Worm (Caenorhabditis elegans) whole organism, mixed stage, embryonic: ENCODE results near the gene F08F1.9.

Experiments used
- M03D4.4 ChIP-seq: sonication (generic microtip); optimal IDR thresholded peaks from 2 replicates; lab custom pipeline; 2017; ENCODE audit warnings: mild to moderate bottlenecking, missing genetic modification characterization, missing compliant biosample characterization
- bed-3 ChIP-seq: fragments of 200-800 bp; sonication (Bioruptor generic); optimal IDR thresholded peaks from 3 replicates; lab custom pipeline; 2018; ENCODE audit warnings: mild to moderate bottlenecking, missing genetic modification characterization, moderate library complexity, missing compliant biosample characterization
- blmp-1 ChIP-seq: fragments of 150-350 bp; optimal IDR thresholded peaks from 2 replicates; lab custom pipeline; 2014; ENCODE audit warnings: missing biosample characterization, missing genetic modification characterization
- ceh-39 ChIP-seq: fragments of 150-350 bp; optimal IDR thresholded peaks from 2 replicates; lab custom pipeline; 2014; ENCODE audit warnings: missing biosample characterization, missing genetic modification characterization
- ceh-43 ChIP-seq: fragments of 200-800 bp; sonication (Bioruptor generic); optimal IDR thresholded peaks from 2 replicates; lab custom pipeline; 2018; ENCODE audit warnings: mild to moderate bottlenecking, missing genetic modification characterization, moderate library complexity, missing compliant biosample characterization
- ceh-83 ChIP-seq: fragments of 200-800 bp; sonication (Bioruptor generic); optimal IDR thresholded peaks from 2 replicates; lab custom pipeline; 2018; ENCODE audit warnings: mild to moderate bottlenecking, missing genetic modification characterization, missing compliant biosample characterization
- ces-1 ChIP-seq: fragments of 150-350 bp; optimal IDR thresholded peaks from 2 replicates; lab custom pipeline; 2014; ENCODE audit warnings: missing biosample characterization, missing genetic modification reagents, missing genetic modification characterization
- cnd-1 ChIP-seq: fragments of 200-800 bp; sonication (Bioruptor generic); optimal IDR thresholded peaks from 2 replicates; lab custom pipeline; 2018; ENCODE audit warnings: mild to moderate bottlenecking, missing genetic modification characterization, missing compliant biosample characterization
- drap-1 ChIP-seq: fragments of 200-800 bp; sonication (Bioruptor generic); optimal IDR thresholded peaks from 3 replicates; lab custom pipeline; 2018; ENCODE audit warnings: mild to moderate bottlenecking, missing genetic modification characterization, missing compliant biosample characterization
- elt-1 ChIP-seq: sonication (generic microtip); optimal IDR thresholded peaks from 2 replicates; lab custom pipeline; 2017; ENCODE audit warnings: missing genetic modification characterization, mild to moderate bottlenecking, missing compliant biosample characterization, antibody characterized with exemption, moderate library complexity, borderline replicate concordance; ENCODE audit not compliant: insufficient read depth
- elt-3 ChIP-seq: fragments of 150-350 bp; optimal IDR thresholded peaks from 2 replicates; lab custom pipeline; 2014; ENCODE audit warnings: missing biosample characterization, missing genetic modification characterization
- flh-1 ChIP-seq: fragments of 200-800 bp; sonication (Bioruptor generic); optimal IDR thresholded peaks from 2 replicates; lab custom pipeline; 2018; ENCODE audit warnings: mild to moderate bottlenecking, missing genetic modification characterization, moderate library complexity, missing compliant biosample characterization
- ham-2 ChIP-seq: fragments of 200-800 bp; sonication (Bioruptor generic); optimal IDR thresholded peaks from 2 replicates; lab custom pipeline; 2018; ENCODE audit warnings: mild to moderate bottlenecking, missing genetic modification characterization, missing compliant biosample characterization
- hlh-1 ChIP-seq: fragments of 150-350 bp; optimal IDR thresholded peaks from 2 replicates; lab custom pipeline; 2014; ENCODE audit warnings: missing biosample characterization, missing genetic modification reagents, missing genetic modification characterization
- lin-13 ChIP-seq: fragments of 150-350 bp; optimal IDR thresholded peaks from 2 replicates; lab custom pipeline; 2014; ENCODE audit warnings: missing biosample characterization, missing genetic modification characterization
- lin-32 ChIP-seq: fragments of 200-800 bp; sonication (Bioruptor generic); optimal IDR thresholded peaks from 2 replicates; lab custom pipeline; 2018; ENCODE audit warnings: mild to moderate bottlenecking, missing genetic modification characterization, missing compliant biosample characterization
- lsy-2 ChIP-seq: fragments of 150-350 bp; optimal IDR thresholded peaks from 2 replicates; lab custom pipeline; 2014; ENCODE audit warnings: missing biosample characterization, missing genetic modification characterization
- mab-5 ChIP-seq: fragments of 150-350 bp; optimal IDR thresholded peaks from 2 replicates; lab custom pipeline; 2014; ENCODE audit warnings: missing biosample characterization, missing genetic modification characterization
- mep-1 ChIP-seq: fragments of 150-350 bp; optimal IDR thresholded peaks from 2 replicates; lab custom pipeline; 2017; ENCODE audit warnings: missing biosample characterization, missing genetic modification reagents, missing genetic modification characterization, inconsistent platforms
- mls-2 ChIP-seq: sonication (generic microtip); optimal IDR thresholded peaks from 2 replicates; lab custom pipeline; 2016; ENCODE audit warnings: mild to moderate bottlenecking, missing genetic modification characterization, moderate library complexity, missing compliant biosample characterization
- nhr-12 ChIP-seq: fragments of 150-350 bp; optimal IDR thresholded peaks from 2 replicates; lab custom pipeline; 2014; ENCODE audit warnings: missing biosample characterization, missing genetic modification characterization
- nhr-2 ChIP-seq: fragments of 150-350 bp; optimal IDR thresholded peaks from 2 replicates; lab custom pipeline; 2014; ENCODE audit warnings: missing biosample characterization, missing genetic modification characterization
- nhr-237 ChIP-seq: fragments of 150-350 bp; optimal IDR thresholded peaks from 2 replicates; lab custom pipeline; 2014; ENCODE audit warnings: missing biosample characterization, missing genetic modification characterization
- nhr-28 ChIP-seq: fragments of 150-350 bp; optimal IDR thresholded peaks from 2 replicates; lab custom pipeline; 2014; ENCODE audit warnings: missing biosample characterization, missing genetic modification characterization
- nhr-76 ChIP-seq: sonication (generic microtip); optimal IDR thresholded peaks from 2 replicates; lab custom pipeline; 2017; ENCODE audit warnings: missing biosample characterization, missing genetic modification characterization
- pha-4 ChIP-seq: fragments of 150-350 bp; optimal IDR thresholded peaks from 2 replicates; lab custom pipeline; 2018; ENCODE audit warnings: missing biosample characterization, missing genetic modification reagents, missing genetic modification characterization
- sem-2 ChIP-seq: fragments of 200-800 bp; sonication (Bioruptor generic); optimal IDR thresholded peaks from 2 replicates; lab custom pipeline; 2018; ENCODE audit warnings: mild to moderate bottlenecking, missing genetic modification characterization, missing compliant biosample characterization
- snpc-4 ChIP-seq: fragments of 150-350 bp; optimal IDR thresholded peaks from 2 replicates; lab custom pipeline; 2014; ENCODE audit warnings: missing biosample characterization, missing genetic modification characterization
- sptf-1 ChIP-seq: sonication (generic microtip); optimal IDR thresholded peaks from 2 replicates; lab custom pipeline; 2017; ENCODE audit warnings: mild to moderate bottlenecking, missing genetic modification characterization, moderate library complexity, missing compliant biosample characterization
- tbx-8 ChIP-seq: fragments of 200-800 bp; sonication (Bioruptor generic); optimal IDR thresholded peaks from 2 replicates; lab custom pipeline; 2018; ENCODE audit warnings: mild to moderate bottlenecking, missing genetic modification characterization, moderate library complexity, missing compliant biosample characterization
- unc-120 ChIP-seq: sonication (generic microtip); optimal IDR thresholded peaks from 2 replicates; lab custom pipeline; 2017; ENCODE audit warnings: missing genetic modification characterization, missing compliant biosample characterization; ENCODE audit not compliant: poor library complexity, severe bottlenecking
- unc-39 ChIP-seq: fragments of 150-350 bp; optimal IDR thresholded peaks from 2 replicates; lab custom pipeline; 2014; ENCODE audit warnings: missing biosample characterization, missing genetic modification characterization
- unc-62 ChIP-seq: fragments of 150-350 bp; optimal IDR thresholded peaks from 2 replicates; lab custom pipeline; 2014; ENCODE audit warnings: missing biosample characterization, missing genetic modification reagents, missing genetic modification characterization
- zip-8 ChIP-seq: fragments of 150-350 bp; optimal IDR thresholded peaks from 2 replicates; lab custom pipeline; 2014; ENCODE audit warnings: missing biosample characterization, missing genetic modification characterization
- ztf-11 ChIP-seq: fragments of 150-350 bp; optimal IDR thresholded peaks from 2 replicates; lab custom pipeline; 2014; ENCODE audit warnings: missing biosample characterization, missing genetic modification characterization

F08F1.9 gene

DNA sequence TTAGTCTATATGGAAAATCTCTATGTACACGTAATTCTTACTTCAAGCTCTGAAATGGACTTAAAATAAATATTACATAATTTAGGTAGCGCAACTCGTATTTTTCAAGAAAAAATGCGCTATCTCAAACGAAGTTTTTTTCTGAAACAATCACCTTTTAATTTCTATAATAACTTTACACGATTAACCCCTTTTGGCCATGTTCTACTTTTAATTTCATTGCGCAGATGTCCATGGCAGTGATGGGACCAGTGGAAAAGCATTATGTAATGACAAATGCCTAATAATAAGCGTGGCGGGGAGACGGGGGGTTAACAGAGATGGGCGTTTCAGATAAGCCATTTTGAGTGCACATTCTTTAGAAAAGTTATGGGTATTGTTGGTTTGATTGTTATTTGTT, 19.1 kb downstream of the F08F1.9 start:
- TF ChIP-seq ces-1 (GFP tag; lab: Kevin White, UChicago) (peak; percentile 87), flh-1 (GFP tag; lab: Kevin White, UChicago) (no peak)
- TF ChIP-seq, all 35 proteins: peak for 1

DNA sequence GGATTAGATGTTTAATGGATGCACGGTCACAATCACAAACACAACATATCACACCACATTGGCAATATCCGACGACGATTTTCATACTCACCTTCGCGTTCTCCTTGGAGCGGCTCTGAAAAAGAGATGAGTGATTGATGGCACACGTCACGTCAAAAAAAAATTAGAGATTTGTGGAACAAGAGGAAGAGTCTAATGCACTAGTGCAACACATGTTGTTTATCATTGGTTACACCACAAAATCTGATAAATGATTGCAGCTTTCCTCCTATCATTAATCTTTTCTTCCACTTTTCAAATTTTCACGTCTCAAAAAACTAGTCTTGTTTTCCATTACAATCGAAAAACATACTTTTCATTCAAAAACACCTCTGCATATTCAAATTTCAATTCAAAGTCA, 20.1 kb downstream of the F08F1.9 start:
- no peak for TF ChIP-seq lsy-2 (tag; lab: Kevin White, UChicago)
- no peak for TF ChIP-seq flh-1 (GFP tag; lab: Kevin White, UChicago)
- TF ChIP-seq tbx-8 (GFP tag; lab: Kevin White, UChicago), result no peak
- no peak for TF ChIP-seq nhr-237
- no peak for TF ChIP-seq nhr-2 (tag; lab: Kevin White, UChicago)
- no peak for TF ChIP-seq nhr-76
- TF ChIP-seq ceh-39 (tag; lab: Kevin White, UChicago), result no peak
- no peak for TF ChIP-seq ztf-11 (tag; lab: Kevin White, UChicago)
- no peak for TF ChIP-seq ham-2 (GFP tag; lab: Kevin White, UChicago)

DNA sequence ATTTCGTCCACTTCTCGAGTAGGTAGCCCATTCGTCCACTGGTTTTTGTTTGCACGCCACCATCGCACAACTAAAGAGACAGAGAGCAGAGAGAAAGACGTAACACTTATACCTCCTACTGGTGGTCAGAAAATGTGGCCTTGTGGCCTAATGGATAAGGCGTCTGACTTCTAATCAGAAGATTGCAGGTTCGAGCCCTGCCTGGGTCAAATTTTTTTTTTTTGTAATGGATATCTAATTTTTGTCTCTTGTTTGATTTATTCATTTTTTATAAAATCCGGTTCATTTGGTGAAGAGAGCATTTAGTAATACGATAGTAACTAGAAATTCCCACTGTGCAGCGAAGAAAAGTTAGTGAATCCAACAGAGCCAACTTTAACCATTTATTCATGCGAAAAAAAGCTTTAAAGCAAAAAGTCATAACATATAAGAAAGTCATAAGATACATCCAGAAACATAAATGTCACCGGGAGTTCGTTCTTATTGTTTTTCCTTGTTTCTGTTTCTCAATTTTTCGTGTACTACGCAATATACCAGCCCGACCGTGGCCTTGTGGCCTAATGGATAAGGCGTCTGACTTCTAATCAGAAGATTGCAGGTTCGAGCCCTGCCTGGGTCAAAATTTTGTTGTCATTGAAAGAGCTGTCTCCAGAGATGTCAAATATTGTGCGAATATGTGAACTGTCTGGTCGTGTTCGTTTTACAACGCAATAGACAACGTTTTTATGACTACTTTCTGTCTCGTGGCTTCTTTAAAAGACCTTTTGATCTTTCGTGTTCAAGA, 24.4 kb downstream of the F08F1.9 start:
- TF ChIP-seq ceh-39 (tag; lab: Kevin White, UChicago) (peak; percentile 16), ztf-11 (tag; lab: Kevin White, UChicago) (peak; percentile 35), mls-2 (tag; lab: Kevin White, UChicago) (peak; percentile 91), drap-1 (GFP tag; lab: Kevin White, UChicago) (peak; percentile 80), mep-1 (peak; percentile 56), nhr-28 (tag; lab: Kevin White, UChicago) (peak; percentile 31), lin-13 (tag; lab: Kevin White, UChicago) (no peak), unc-120 (peak; percentile 57), cnd-1 (peak; percentile 81), unc-62 (peak; percentile 25), tbx-8 (GFP tag; lab: Kevin White, UChicago) (peak; percentile 43), mab-5 (tag; lab: Kevin White, UChicago) (peak; percentile 31), pha-4 (tag; lab: Kevin White, UChicago) (no peak), lsy-2 (tag; lab: Kevin White, UChicago) (no peak), snpc-4 (tag; lab: Kevin White, UChicago) (no peak), flh-1 (GFP tag; lab: Kevin White, UChicago) (peak; percentile 45), lin-32 (GFP tag; lab: Kevin White, UChicago) (peak; percentile 25), nhr-237 (no peak), nhr-76 (no peak), bed-3 (GFP tag; lab: Kevin White, UChicago) (peak; percentile 66), zip-8 (no peak), elt-1 (tag; lab: Kevin White, UChicago) (no peak), elt-3 (tag; lab: Kevin White, UChicago) (no peak), hlh-1 (peak; percentile 28), ceh-43 (GFP tag; lab: Kevin White, UChicago) (peak; percentile 76), M03D4.4 (peak; percentile 89), ham-2 (GFP tag; lab: Kevin White, UChicago) (no peak), nhr-2 (tag; lab: Kevin White, UChicago) (no peak), ceh-83 (GFP tag; lab: Kevin White, UChicago) (peak; percentile 88), unc-39 (tag; lab: Kevin White, UChicago) (no peak), sem-2 (GFP tag; lab: Kevin White, UChicago) (peak; percentile 77), nhr-12 (no peak), ces-1 (GFP tag; lab: Kevin White, UChicago) (peak; percentile 36), blmp-1 (no peak), sptf-1 (tag; lab: Kevin White, UChicago) (peak; percentile 88)
